Fruit fly (Drosophila melanogaster): Measurements from ENCODE around the gene bves.

bves gene

DNA sequence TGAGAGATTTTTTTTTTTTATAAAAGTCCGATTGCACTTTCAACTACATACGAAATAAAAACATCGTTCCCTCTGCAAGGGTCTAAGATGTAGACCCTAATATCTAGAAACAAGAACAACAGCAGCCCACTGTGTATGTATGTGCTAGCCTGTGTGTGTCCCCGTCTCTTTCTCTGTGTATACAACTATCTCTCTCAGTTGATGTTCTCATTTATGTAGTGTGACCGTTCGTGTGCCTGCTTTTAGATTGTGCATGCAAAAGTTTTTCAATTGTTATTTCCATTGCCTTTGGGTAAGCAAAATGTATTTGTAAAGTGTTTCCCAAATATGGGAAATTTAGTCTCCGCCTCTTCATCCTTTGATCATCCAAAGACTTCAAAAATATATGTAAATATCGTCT lies 26.6 kb downstream of the bves start:
- no peak for TF ChIP-seq noc (tag; optimal IDR thresholded peaks at IDR 0.05)

dm6 chrX:21083246-21083645 lies 29.5 kb downstream of the bves start:
- no peak for TF ChIP-seq noc (tag; optimal IDR thresholded peaks at IDR 0.05)

DNA sequence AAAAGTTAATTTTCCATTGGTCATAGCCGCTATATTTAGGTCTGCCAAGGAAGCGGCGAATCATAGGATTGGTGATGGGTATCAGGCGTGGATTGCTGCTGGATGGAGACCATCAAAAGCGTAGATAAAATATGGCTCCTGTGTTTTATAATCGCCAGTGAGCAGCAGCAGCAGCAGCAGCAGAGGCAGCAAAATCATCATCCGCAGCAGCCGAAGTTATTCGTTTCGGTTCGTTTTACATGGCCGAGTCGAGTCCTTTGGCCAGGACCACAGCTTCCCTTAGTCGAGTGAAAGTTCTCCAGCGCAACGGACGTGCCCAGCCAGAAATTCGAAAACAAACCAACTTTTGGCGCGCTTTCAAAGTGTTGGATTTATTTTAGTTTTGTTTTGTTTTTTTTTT lies 39.8 kb downstream of the bves start, which contains the start of gene stg1:
TSS of gene stg1 (plus strand) at position 301 of the 400 bp plus-strand sequence.
- TF ChIP-seq noc (tag; optimal IDR thresholded peaks at IDR 0.05) = no peak

- TF ChIP-seq noc (tag; optimal IDR thresholded peaks at IDR 0.05) = no peak
Observed at dm6 chrX:21102106-21102505, 48.3 kb downstream of the bves start, which contains the start of gene CG15446. CG15446 (minus strand) TSS chrX:21102206.

DNA sequence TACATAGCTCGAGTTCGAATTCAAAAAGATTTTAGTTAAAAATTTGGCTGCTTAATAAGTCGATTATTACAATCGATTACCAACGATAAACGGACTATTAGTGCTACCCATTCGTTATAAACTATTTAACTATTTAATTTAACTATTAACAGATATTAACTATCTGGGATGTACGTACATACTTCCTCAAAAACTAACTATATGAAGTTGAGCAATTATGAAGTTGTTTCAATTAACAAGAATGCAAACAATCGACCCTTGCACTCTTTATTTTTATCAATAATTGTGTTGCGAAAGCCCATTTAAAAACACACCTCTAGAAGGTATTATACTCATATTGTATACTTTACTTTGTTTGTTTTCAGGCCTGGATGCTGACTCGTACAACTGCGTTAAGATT lies 52.5 kb downstream of the bves start, which contains the start of gene CG1503:
TSS of gene CG1503 (minus strand) at position 101 of the 400 bp plus-strand sequence.
- TF ChIP-seq noc (tag; optimal IDR thresholded peaks at IDR 0.05) = no peak

dm6 chrX:21116864-21117464 lies 63.2 kb downstream of the bves start, which contains the start of the genes unc and CG15445:
unc (minus strand) TSS chrX:21116914.
CG15445 (plus strand) TSS chrX:21117159.
- no peak for TF ChIP-seq noc (tag; optimal IDR thresholded peaks at IDR 0.05)

DNA sequence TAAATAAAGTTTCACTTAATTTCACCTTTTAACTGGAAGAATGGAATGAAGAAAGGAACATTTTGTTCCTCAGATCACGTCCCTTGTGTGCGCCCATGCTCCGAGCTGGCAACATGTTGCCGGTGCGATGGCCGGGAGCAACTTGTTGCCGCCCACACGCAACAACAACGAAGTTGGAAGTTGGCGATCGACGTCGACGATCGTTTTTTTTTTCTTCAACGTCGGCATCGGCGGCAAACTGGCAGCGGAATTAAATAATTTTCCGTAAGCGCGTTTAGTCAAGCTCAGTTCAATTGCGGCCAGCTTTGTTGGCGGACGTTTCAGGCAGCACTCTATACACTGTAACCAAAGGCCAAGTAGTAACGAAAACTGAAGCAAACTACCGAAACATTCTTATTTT lies 69.7 kb downstream of the bves start, which contains the start of gene ldd:
TSS of gene ldd (plus strand) at position 136 of the 400 bp plus-strand sequence.
- no peak for TF ChIP-seq noc (tag; optimal IDR thresholded peaks at IDR 0.05)

- TF ChIP-seq noc (tag; optimal IDR thresholded peaks at IDR 0.05) = peak; percentile 47
Observed at dm6 chrX:21124176-21124575, 70.4 kb downstream of the bves start.

- TF ChIP-seq noc (tag; optimal IDR thresholded peaks at IDR 0.05) = no peak
Observed at dm6 chrX:21125966-21126553, 72.3 kb downstream of the bves start.

DNA sequence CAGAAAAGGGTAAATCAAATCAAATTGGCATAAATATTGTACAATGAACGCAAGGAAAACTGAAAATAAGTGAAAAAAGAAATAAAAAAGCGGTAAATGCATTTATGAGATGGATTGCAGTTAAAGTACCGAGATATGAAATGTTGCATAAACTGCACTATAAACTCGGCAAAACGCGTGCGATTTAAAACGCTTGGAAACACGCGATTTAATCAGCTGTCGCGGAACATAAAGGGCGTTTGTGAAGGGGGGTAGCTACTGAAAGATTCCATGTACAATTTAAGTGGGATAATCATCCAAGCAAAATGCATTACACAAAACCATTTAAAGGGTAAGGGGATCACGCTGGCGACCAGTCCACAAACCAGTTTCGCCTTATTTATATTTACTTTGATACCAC lies 73.0 kb downstream of the bves start:
- TF ChIP-seq noc (tag; optimal IDR thresholded peaks at IDR 0.05) = no peak

- TF ChIP-seq noc (tag; optimal IDR thresholded peaks at IDR 0.05) = peak; percentile 49
Observed at dm6 chrX:21127267-21127666, 73.5 kb downstream of the bves start.

All from whole organism, larva.